Worm (Caenorhabditis elegans): ENCODE data around the gene K03H1.9.

DNA sequence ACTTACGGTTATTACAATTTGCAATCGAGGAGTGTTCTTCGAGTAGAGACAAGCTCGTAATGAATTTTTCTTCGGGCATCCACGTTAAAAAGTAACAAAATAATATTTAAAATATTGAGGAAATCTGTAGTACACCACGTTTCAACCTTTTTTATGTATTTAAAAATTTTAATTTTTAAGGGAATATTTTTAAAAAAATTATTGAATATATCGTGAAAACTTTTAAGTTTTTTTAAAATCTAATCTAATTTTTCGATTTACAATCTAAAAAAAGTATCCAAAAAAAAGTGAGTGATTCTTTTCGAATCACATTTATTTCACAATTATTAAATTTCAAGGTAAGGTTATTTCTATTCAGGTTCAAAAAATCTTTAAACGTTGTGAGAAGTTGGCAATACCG is 3.4 kb upstream of the K03H1.9 start, which contains the start of gene gln-2:
- TF ChIP-seq unc-130 (GFP tag; optimal IDR thresholded peaks at IDR 0.05) (no peak), snpc-4 (tag; optimal IDR thresholded peaks at IDR 0.05) (no peak), ces-1 (GFP tag; optimal IDR thresholded peaks at IDR 0.05) (no peak), ama-1 (optimal IDR thresholded peaks at IDR 0.05) (no peak), madf-5 (GFP tag; IDR thresholded peaks at IDR 0.05) (no peak), nhr-11 (tag; optimal IDR thresholded peaks at IDR 0.05) (no peak)

All from whole organism, L4 larva.